Fruit fly (Drosophila melanogaster) whole organism, embryonic: ENCODE data around the gene Dhdds.

ENCODE experiments used
- Abd-B ChIP-seq: fragments of 200-800 bp; sonication (Bioruptor generic); optimal IDR thresholded peaks from 2 replicates; lab custom pipeline; 2018; ENCODE audit warnings: missing biosample characterization, mild to moderate bottlenecking, missing genetic modification characterization, moderate library complexity
- Atf3 ChIP-seq: fragments of 200-800 bp; sonication (Bioruptor generic); optimal IDR thresholded peaks from 3 replicates; lab custom pipeline; 2016; ENCODE audit warnings: missing biosample characterization, missing genetic modification characterization
- Atf6 ChIP-seq: fragments of 200-800 bp; sonication (Bioruptor generic); IDR thresholded peaks from 2 replicates; pipeline ENCODE4 v1.3.6; 2022; ENCODE audit warnings: missing biosample characterization, missing genetic modification characterization
- BEAF-32 ChIP-seq: fragments of 200-800 bp; sonication (Bioruptor generic); optimal IDR thresholded peaks from 3 replicates; lab custom pipeline; 2017; ENCODE audit warnings: missing biosample characterization, missing genetic modification characterization, mild to moderate bottlenecking, moderate library complexity, missing genetic modification reagents
- Blimp-1 ChIP-seq: fragments of 200-800 bp; sonication (Bioruptor generic); optimal IDR thresholded peaks from 3 replicates; lab custom pipeline; 2018; ENCODE audit warnings: missing biosample characterization, missing genetic modification characterization, mild to moderate bottlenecking, moderate library complexity, missing genetic modification reagents
- CG10959 ChIP-seq: fragments of 200-800 bp; sonication (Bioruptor generic); IDR thresholded peaks from 2 replicates; pipeline ENCODE4 v1.3.6; 2022; ENCODE audit warnings: missing biosample characterization, missing genetic modification characterization
- CG11456 ChIP-seq: fragments of 200-800 bp; sonication (Bioruptor generic); IDR thresholded peaks from 3 replicates; pipeline ENCODE4 v1.3.6; 2022; ENCODE audit warnings: missing biosample characterization, missing genetic modification characterization
- CG13296 ChIP-seq: fragments of 200-800 bp; sonication (Bioruptor generic); optimal IDR thresholded peaks from 3 replicates; lab custom pipeline; 2018; ENCODE audit warnings: missing biosample characterization, mild to moderate bottlenecking, missing genetic modification characterization
- CG13424 ChIP-seq: fragments of 200-800 bp; sonication (Bioruptor generic); optimal IDR thresholded peaks from 2 replicates; lab custom pipeline; 2019; ENCODE audit warnings: missing biosample characterization, mild to moderate bottlenecking, missing genetic modification characterization, moderate library complexity
- CG13775 ChIP-seq: fragments of 200-800 bp; sonication (Bioruptor generic); optimal IDR thresholded peaks from 3 replicates; lab custom pipeline; 2017; ENCODE audit warnings: missing biosample characterization, mild to moderate bottlenecking, missing genetic modification characterization
- CG14014 ChIP-seq: fragments of 200-800 bp; sonication (Bioruptor generic); IDR thresholded peaks from 2 replicates; pipeline ENCODE4 v1.3.6; 2022; ENCODE audit warnings: missing biosample characterization, missing genetic modification characterization
- CG2120 ChIP-seq: fragments of 200-800 bp; sonication (Bioruptor generic); optimal IDR thresholded peaks from 3 replicates; lab custom pipeline; 2016; ENCODE audit warnings: missing biosample characterization, missing genetic modification characterization
- CG33213 ChIP-seq: fragments of 200-800 bp; sonication (Bioruptor generic); optimal IDR thresholded peaks from 3 replicates; lab custom pipeline; 2016; ENCODE audit warnings: missing biosample characterization, missing genetic modification characterization
- CG42726 ChIP-seq: fragments of 200-800 bp; sonication (Bioruptor generic); IDR thresholded peaks from 2 replicates; pipeline ENCODE4 v1.3.6; 2022; ENCODE audit warnings: missing biosample characterization, missing genetic modification characterization; ENCODE audit not compliant: partially characterized antibody
- CG6791 ChIP-seq: fragments of 200-800 bp; sonication (Bioruptor generic); IDR thresholded peaks from 3 replicates; pipeline ENCODE4 v1.3.6; 2022; ENCODE audit warnings: missing biosample characterization, missing genetic modification characterization; ENCODE audit not compliant: partially characterized antibody
- CG7357 ChIP-seq: fragments of 200-800 bp; sonication (Bioruptor generic); IDR thresholded peaks from 3 replicates; pipeline ENCODE4 v1.3.6; 2022; ENCODE audit warnings: missing biosample characterization, missing genetic modification characterization
- CG7839 ChIP-seq: fragments of 200-800 bp; sonication (Bioruptor generic); optimal IDR thresholded peaks from 3 replicates; lab custom pipeline; 2018; ENCODE audit warnings: missing biosample characterization, mild to moderate bottlenecking, missing genetic modification characterization, moderate library complexity
- CG7987 ChIP-seq: fragments of 200-800 bp; sonication (Bioruptor generic); optimal IDR thresholded peaks from 2 replicates; lab custom pipeline; 2018; ENCODE audit warnings: missing biosample characterization, mild to moderate bottlenecking, missing genetic modification characterization, moderate library complexity
- CG9932 ChIP-seq: fragments of 200-800 bp; sonication (Bioruptor generic); IDR thresholded peaks from 2 replicates; pipeline ENCODE4 v1.3.6; 2022; ENCODE audit warnings: missing biosample characterization, missing genetic modification characterization
- Camta ChIP-seq: fragments of 200-800 bp; sonication (Bioruptor generic); optimal IDR thresholded peaks from 2 replicates; lab custom pipeline; 2016; ENCODE audit warnings: missing biosample characterization, missing genetic modification characterization
- D19B ChIP-seq: fragments of 200-800 bp; sonication (Bioruptor generic); optimal IDR thresholded peaks from 2 replicates; lab custom pipeline; 2017; ENCODE audit warnings: missing biosample characterization, mild to moderate bottlenecking, missing genetic modification characterization
- Dad ChIP-seq: fragments of 200-800 bp; sonication (Bioruptor generic); optimal IDR thresholded peaks from 3 replicates; lab custom pipeline; 2016; ENCODE audit warnings: missing biosample characterization, missing genetic modification characterization
- Deaf1 ChIP-seq: fragments of 200-800 bp; optimal IDR thresholded peaks from 3 replicates; lab custom pipeline; 2019; ENCODE audit warnings: missing biosample characterization, mild to moderate bottlenecking, missing genetic modification characterization, moderate library complexity
- E2f1 ChIP-seq: fragments of 200-800 bp; sonication (Bioruptor generic); IDR thresholded peaks from 2 replicates; pipeline ENCODE4 v1.3.6; 2022; ENCODE audit warnings: missing biosample characterization, missing genetic modification characterization
- Ets97D ChIP-seq: fragments of 200-800 bp; sonication (Bioruptor generic); optimal IDR thresholded peaks from 3 replicates; lab custom pipeline; 2016; ENCODE audit warnings: missing biosample characterization, missing genetic modification characterization
- GATAe ChIP-seq: fragments of 200-800 bp; sonication (Bioruptor generic); conservative IDR thresholded peaks from 2 replicates; pipeline ENCODE4 v1.3.6; 2022; ENCODE audit warnings: missing biosample characterization, missing genetic modification characterization
- Gug ChIP-seq: fragments of 200-800 bp; sonication (Bioruptor generic); IDR thresholded peaks from 4 replicates; pipeline ENCODE4 v1.3.6; 2022; ENCODE audit warnings: missing biosample characterization, missing genetic modification characterization
- H2.0 ChIP-seq: fragments of 200-800 bp; sonication (Bioruptor generic); IDR thresholded peaks from 2 replicates; pipeline ENCODE4 v1.3.6; 2022; ENCODE audit warnings: missing biosample characterization, missing genetic modification characterization
- HLHmδ ChIP-seq: fragments of 200-800 bp; sonication (Bioruptor generic); optimal IDR thresholded peaks from 2 replicates; lab custom pipeline; 2018; ENCODE audit warnings: missing biosample characterization, mild to moderate bottlenecking, missing genetic modification characterization, moderate library complexity
- Hr78 ChIP-seq, 2 experiments: fragments of 200-800 bp in 1 of 2; fragments of >200 bp in 1 of 2; sonication (Bioruptor generic) in 1 of 2; optimal IDR thresholded peaks; 2 replicates each; lab custom pipeline; 2017 to 2019; ENCODE audit warnings: missing biosample characterization in 2 of 2, missing genetic modification characterization in 2 of 2, mild to moderate bottlenecking in 1 of 2, moderate library complexity in 1 of 2
- Lhr ChIP-seq: fragments of 200-800 bp; sonication (Bioruptor generic); optimal IDR thresholded peaks from 3 replicates; lab custom pipeline; 2017; ENCODE audit warnings: mild to moderate bottlenecking, missing biosample characterization, missing genetic modification reagents, missing genetic modification characterization
- Mad ChIP-seq: fragments of 200-800 bp; sonication (Bioruptor generic); optimal IDR thresholded peaks from 2 replicates; lab custom pipeline; 2016; ENCODE audit warnings: missing biosample characterization, missing genetic modification characterization
- Mes4 ChIP-seq: fragments of 200-800 bp; sonication (Bioruptor generic); optimal IDR thresholded peaks from 2 replicates; lab custom pipeline; 2016; ENCODE audit warnings: missing biosample characterization, missing genetic modification characterization
- Oli ChIP-seq: fragments of 200-800 bp; sonication (Bioruptor generic); optimal IDR thresholded peaks from 2 replicates; lab custom pipeline; 2018; ENCODE audit warnings: missing biosample characterization, mild to moderate bottlenecking, missing genetic modification characterization, moderate library complexity
- Pdp1 ChIP-seq, 2 experiments: fragments of 200-800 bp; sonication (Bioruptor generic); optimal IDR thresholded peaks; 3 replicates each; lab custom pipeline; 2016; ENCODE audit warnings: missing biosample characterization in 2 of 2, missing genetic modification characterization in 2 of 2, mild to moderate bottlenecking in 1 of 2, moderate library complexity in 1 of 2
- ab ChIP-seq: fragments of 200-800 bp; sonication (Bioruptor generic); optimal IDR thresholded peaks from 2 replicates; lab custom pipeline; 2016; ENCODE audit warnings: missing biosample characterization, missing genetic modification characterization
- chm ChIP-seq: fragments of 200-800 bp; sonication (Bioruptor generic); IDR thresholded peaks from 2 replicates; pipeline ENCODE4 v1.3.6; 2022; ENCODE audit warnings: missing biosample characterization, missing genetic modification characterization
- cwo ChIP-seq: fragments of 200-800 bp; sonication (Bioruptor generic); optimal IDR thresholded peaks from 3 replicates; lab custom pipeline; 2017; ENCODE audit warnings: missing biosample characterization, missing genetic modification characterization, mild to moderate bottlenecking, moderate library complexity, missing genetic modification reagents
- ewg ChIP-seq: fragments of 200-800 bp; sonication (Bioruptor generic); optimal IDR thresholded peaks from 3 replicates; lab custom pipeline; 2017; ENCODE audit warnings: mild to moderate bottlenecking, missing biosample characterization, missing genetic modification reagents, missing genetic modification characterization
- exex ChIP-seq: fragments of 200-800 bp; sonication (Bioruptor generic); optimal IDR thresholded peaks from 4 replicates; lab custom pipeline; 2018; ENCODE audit warnings: missing biosample characterization, mild to moderate bottlenecking, missing genetic modification characterization, moderate library complexity
- fu2 ChIP-seq: fragments of 200-800 bp; sonication (Bioruptor generic); optimal IDR thresholded peaks from 2 replicates; lab custom pipeline; 2016; ENCODE audit warnings: missing biosample characterization, missing genetic modification characterization
- kni ChIP-seq: fragments of 200-800 bp; sonication (Bioruptor generic); optimal IDR thresholded peaks from 3 replicates; lab custom pipeline; 2017; ENCODE audit warnings: mild to moderate bottlenecking, missing biosample characterization, missing genetic modification reagents, missing genetic modification characterization
- prd ChIP-seq, 3 experiments: fragments of >200 bp in 2 of 3; fragments of 200-800 bp in 1 of 3; sonication (Bioruptor generic) in 1 of 3; optimal IDR thresholded peaks in 2 of 3; IDR thresholded peaks in 1 of 3; 2 replicates in 2 of 3; 3 replicates in 1 of 3; pipeline versions ENCODE4 v1.3.6 to Lab custom; 2017 to 2022; ENCODE audit warnings: missing biosample characterization in 1 of 3, missing genetic modification characterization in 1 of 3
- schlank ChIP-seq: fragments of 200-800 bp; sonication (Bioruptor generic); optimal IDR thresholded peaks from 2 replicates; lab custom pipeline; 2018; ENCODE audit warnings: missing biosample characterization, mild to moderate bottlenecking, missing genetic modification characterization
- tio ChIP-seq: fragments of 200-800 bp; sonication (Bioruptor generic); optimal IDR thresholded peaks from 2 replicates; lab custom pipeline; 2017; ENCODE audit warnings: missing biosample characterization, missing genetic modification characterization, inconsistent platforms
- tna ChIP-seq: fragments of 200-800 bp; sonication (Bioruptor generic); IDR thresholded peaks from 2 replicates; pipeline ENCODE4 v1.3.6; 2022; ENCODE audit warnings: missing biosample characterization, missing genetic modification characterization; ENCODE audit not compliant: partially characterized antibody
- tx ChIP-seq: fragments of 200-800 bp; sonication (Bioruptor generic); optimal IDR thresholded peaks from 2 replicates; lab custom pipeline; 2016; ENCODE audit warnings: missing biosample characterization, missing genetic modification characterization
- unc-4 ChIP-seq: fragments of 200-800 bp; sonication (Bioruptor generic); IDR thresholded peaks from 2 replicates; pipeline ENCODE4 v1.3.6; 2022; ENCODE audit warnings: missing biosample characterization, missing genetic modification characterization; ENCODE audit not compliant: partially characterized antibody
- z ChIP-seq: fragments of 200-800 bp; sonication (Bioruptor generic); IDR thresholded peaks from 3 replicates; pipeline ENCODE4 v1.3.6; 2022; ENCODE audit warnings: missing biosample characterization, missing genetic modification characterization

Gene Dhdds

DNA sequence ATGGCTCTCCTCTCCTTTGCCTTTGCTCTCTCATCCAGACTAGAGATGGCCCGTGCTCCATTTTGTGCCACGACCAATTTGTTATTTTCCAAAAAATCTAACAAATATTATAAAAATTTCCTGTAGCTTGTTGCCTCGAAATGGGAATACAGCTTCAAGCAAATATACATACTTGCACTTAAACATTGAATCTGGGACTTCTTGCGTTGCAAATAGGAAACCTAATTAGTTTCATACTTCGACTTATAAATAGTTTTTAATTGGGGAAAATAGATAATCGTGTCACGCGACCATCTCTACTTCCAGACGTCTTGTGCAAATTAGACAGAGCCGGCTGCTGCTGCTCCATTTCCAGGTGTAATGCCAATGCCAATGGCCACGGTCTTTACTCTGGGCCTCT, 37.2 kb upstream of the Dhdds start (continued):
- TF ChIP-seq CG7839 (tag; lab: Kevin White, UChicago) (peak; percentile 67), Oli (peak; percentile 60), CG14014 (0 out of 2 replicates have a peak, but pooled peaks have one; percentile 25), fu2 (GFP tag; lab: Kevin White, UChicago) (no peak), CG7357 (GFP tag; lab: Robert Waterston, UW) (no peak), cwo (GFP tag; lab: Kevin White, UChicago) (peak; percentile 25), tna (GFP tag; lab: Robert Waterston, UW) (no peak), BEAF-32 (peak; percentile 64), CG13296 (GFP tag; lab: Kevin White, UChicago) (peak; percentile 47), Deaf1 (tag; lab: Kevin White, UChicago) (peak; percentile 4), CG13775 (GFP tag; lab: Kevin White, UChicago) (peak; percentile 41), Atf3 (GFP tag; lab: Kevin White, UChicago) (no peak), CG2120 (GFP tag; lab: Kevin White, UChicago) (peak; percentile 65), ab (no peak), CG7987 (GFP tag; lab: Kevin White, UChicago) (no peak), Mes4 (no peak), Hr78 (GFP tag; optimal IDR thresholded peaks at IDR 0.05; lab: Kevin White, UChicago) (no peak), GATAe (GFP tag; lab: Robert Waterston, UW) (no peak), kni (GFP tag; lab: Kevin White, UChicago) (no peak), prd (optimal IDR thresholded peaks at IDR 0.05; lab: Kevin White, UChicago) (no peak), prd (GFP tag; IDR thresholded peaks at IDR 0.05; lab: Robert Waterston, UW) (no peak; the same call in 1 of the 3 replicates), unc-4 (GFP tag; lab: Robert Waterston, UW) (peak; percentile 67; the same call in 1 of the 2 replicates), exex (tag; lab: Kevin White, UChicago) (peak; percentile 11), Mad (peak; percentile 33), CG9932 (peak; percentile 24; the same call in 1 of the 2 replicates), schlank (no peak), tx (no peak), CG11456 (no peak), tio (GFP tag; lab: Kevin White, UChicago) (no peak), Blimp-1 (GFP tag; lab: Kevin White, UChicago) (peak; percentile 48), CG13424 (tag; lab: Kevin White, UChicago) (peak; percentile 70), Ets97D (GFP tag; lab: Kevin White, UChicago) (no peak), z (GFP tag; lab: Robert Waterston, UW) (no peak), ewg (no peak), CG10959 (GFP tag; lab: Robert Waterston, UW) (no peak), Gug (GFP tag; lab: Robert Waterston, UW) (0 out of 4 replicates have a peak, but pooled peaks have one; percentile 7), CG33213 (GFP tag; lab: Kevin White, UChicago) (peak; percentile 0), E2f1 (GFP tag; lab: Robert Waterston, UW) (0 out of 2 replicates have a peak, but pooled peaks have one; percentile 27), Atf6 (GFP tag; lab: Robert Waterston, UW) (no peak), H2.0 (GFP tag; lab: Robert Waterston, UW) (0 out of 2 replicates have a peak, but pooled peaks have one; percentile 5), HLHmδ (GFP tag; lab: Kevin White, UChicago) (no peak), chm (GFP tag; lab: Robert Waterston, UW) (no peak), Dad (GFP tag; lab: Kevin White, UChicago) (no peak), D19B (GFP tag; lab: Kevin White, UChicago) (peak; percentile 11), Abd-B (GFP tag; lab: Kevin White, UChicago) (peak; percentile 43), Lhr (GFP tag; lab: Kevin White, UChicago) (no peak), CG42726 (GFP tag; lab: Robert Waterston, UW) (no peak), Camta (no peak), CG6791 (no peak), Pdp1 (GFP tag; optimal IDR thresholded peaks at IDR 0.05; lab: Kevin White, UChicago) (peak; percentile 10 to 31)
